Worm (Caenorhabditis elegans) whole organism, midembryonic: ENCODE data around the gene C50F7.3.

ENCODE experiments used
- T22C8.4 ChIP-seq: fragments of 200-800 bp; sonication (Bioruptor generic); IDR thresholded peaks from 2 replicates; pipeline ENCODE4 v1.3.6; 2022; ENCODE audit warnings: missing genetic modification characterization, missing compliant biosample characterization
- cog-1 ChIP-seq: sonication (generic microtip); optimal IDR thresholded peaks from 2 replicates; lab custom pipeline; 2016; ENCODE audit warnings: missing genetic modification characterization, missing compliant biosample characterization

DNA sequence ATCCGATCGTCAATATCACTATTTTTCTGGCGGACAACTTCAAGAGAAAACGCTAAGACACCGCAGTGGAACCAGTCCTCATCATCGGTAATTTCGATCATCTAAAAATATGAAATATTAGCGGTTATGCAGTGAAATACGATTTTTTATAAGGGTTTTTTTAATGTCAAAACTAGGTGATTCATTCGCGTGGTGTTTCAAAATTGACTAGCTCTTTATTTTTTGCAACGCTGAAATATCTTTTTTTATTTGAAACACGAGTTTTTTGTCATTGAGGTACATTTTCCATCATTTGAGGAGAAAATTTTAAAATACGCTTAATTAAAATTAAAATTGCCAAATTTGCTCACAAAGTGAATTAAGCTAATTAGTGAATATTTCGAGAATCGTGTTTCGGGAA is 27.4 kb downstream of the C50F7.3 start, which contains the start of gene dsb-3:
- no peak for TF ChIP-seq cog-1 (tag; lab: Kevin White, UChicago)
- TF ChIP-seq T22C8.4, result no peak
